Worm (Caenorhabditis elegans) whole organism, L4 larva: ENCODE measurements around the gene hch-1.

ENCODE experiments used
- ces-1 ChIP-seq: fragments of 150-350 bp; sonication (generic microtip); optimal IDR thresholded peaks from 4 replicates; lab custom pipeline; 2014; ENCODE audit warnings: missing biosample characterization, missing genetic modification reagents, missing genetic modification characterization
- fkh-10 ChIP-seq: fragments of 150-350 bp; optimal IDR thresholded peaks from 2 replicates; lab custom pipeline; 2014; ENCODE audit warnings: missing biosample characterization, missing genetic modification reagents, missing genetic modification characterization
- fos-1 ChIP-seq: fragments of 150-350 bp; optimal IDR thresholded peaks from 2 replicates; lab custom pipeline; 2014; ENCODE audit warnings: missing biosample characterization, missing genetic modification characterization
- mdl-1 ChIP-seq, 2 experiments: fragments of 150-350 bp in 1 of 2; sonication (generic microtip) in 1 of 2; optimal IDR thresholded peaks; 2 replicates each; lab custom pipeline; 2014 to 2017; ENCODE audit warnings: missing biosample characterization in 2 of 2, missing genetic modification characterization in 2 of 2
- mep-1 ChIP-seq: fragments of 150-350 bp; sonication (generic microtip); optimal IDR thresholded peaks from 3 replicates; lab custom pipeline; 2014; ENCODE audit warnings: missing biosample characterization, missing genetic modification characterization
- nhr-76 ChIP-seq: fragments of 150-350 bp; optimal IDR thresholded peaks from 2 replicates; lab custom pipeline; 2014; ENCODE audit warnings: missing biosample characterization, missing genetic modification characterization
- pha-4 ChIP-seq, 2 experiments: fragments of 150-350 bp in 1 of 2; fragments of 200-800 bp in 1 of 2; sonication (Bioruptor generic) in 1 of 2; IDR thresholded peaks in 1 of 2; optimal IDR thresholded peaks in 1 of 2; 2 replicates each; pipeline versions ENCODE4 v1.3.6 to Lab custom; 2014 to 2022; ENCODE audit warnings: missing genetic modification characterization in 2 of 2, missing genetic modification reagents in 2 of 2, missing biosample characterization in 1 of 2, missing compliant biosample characterization in 1 of 2
- skn-1 ChIP-seq: fragments of 150-350 bp; optimal IDR thresholded peaks from 2 replicates; lab custom pipeline; 2014; ENCODE audit warnings: missing biosample characterization, missing genetic modification characterization

ce11 chrX:14743210-14743609, 43.4 kb upstream of the hch-1 start:
- TF ChIP-seq fkh-10 (GFP tag; lab: Kevin White, UChicago) (no peak), pha-4 (GFP tag; IDR thresholded peaks at IDR 0.05; lab: Robert Waterston, UW) (no peak), pha-4 (tag; optimal IDR thresholded peaks at IDR 0.05; lab: Kevin White, UChicago) (no peak), nhr-76 (tag; lab: Kevin White, UChicago) (no peak), mep-1 (tag; lab: Kevin White, UChicago) (no peak), ces-1 (no peak), skn-1 (tag; lab: Kevin White, UChicago) (no peak), fos-1 (tag; lab: Kevin White, UChicago) (no peak), mdl-1 (tag; optimal IDR thresholded peaks at IDR 0.05; lab: Kevin White, UChicago) (no peak)
